Fruit fly (Drosophila melanogaster): Measurements from ENCODE around the gene CG7065.

DNA sequence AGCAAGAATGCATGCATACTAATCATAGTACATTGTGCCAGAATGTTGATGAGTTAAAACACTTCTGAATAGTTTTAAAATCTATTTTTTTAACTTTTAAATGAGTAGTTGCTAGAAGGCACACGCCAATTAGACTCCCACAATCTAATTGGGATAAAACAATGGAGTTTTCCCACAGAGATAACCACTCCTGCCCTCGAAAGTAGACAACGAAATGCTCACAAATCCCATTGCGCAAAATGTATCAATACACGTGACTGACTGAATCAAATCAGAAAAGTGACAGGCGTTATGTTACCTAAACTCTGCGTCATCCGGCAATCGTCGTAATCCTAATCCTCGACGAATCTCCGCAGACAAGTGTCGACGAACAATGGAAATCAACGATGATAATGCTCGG lies 24.5 kb upstream of the CG7065 start:
- TF ChIP-seq br (GFP tag; optimal IDR thresholded peaks at IDR 0.05), result no peak
- TF ChIP-seq lola (GFP tag; optimal IDR thresholded peaks at IDR 0.05), result no peak
- no peak for TF ChIP-seq OdsH (GFP tag; optimal IDR thresholded peaks at IDR 0.05)
- TF ChIP-seq Myc (optimal IDR thresholded peaks at IDR 0.05), result no peak
- TF ChIP-seq pan (optimal IDR thresholded peaks at IDR 0.05), result no peak
- TF ChIP-seq tai (GFP tag; optimal IDR thresholded peaks at IDR 0.05), result no peak
- TF ChIP-seq h (GFP tag; optimal IDR thresholded peaks at IDR 0.05), result no peak
- TF ChIP-seq sv (GFP tag; optimal IDR thresholded peaks at IDR 0.05), result no peak
- no peak for TF ChIP-seq dl (GFP tag; optimal IDR thresholded peaks at IDR 0.05; ENCODE audit: insufficient read depth in 1 of 2, partially characterized antibody in 2 of 2)
- no peak for TF ChIP-seq Dfd (GFP tag; optimal IDR thresholded peaks at IDR 0.05)
- no peak for TF ChIP-seq foxo (GFP tag; optimal IDR thresholded peaks at IDR 0.05)

All from whole organism, wandering third instar larva.